Worm (Caenorhabditis elegans) whole organism, midembryonic: Measurements from ENCODE around the gene nlp-26.

Source experiments
- T22C8.4 ChIP-seq: fragments of 200-800 bp; sonication (Bioruptor generic); IDR thresholded peaks from 2 replicates; pipeline ENCODE4 v1.3.6; 2022; ENCODE audit warnings: missing genetic modification characterization, missing compliant biosample characterization
- cog-1 ChIP-seq: sonication (generic microtip); optimal IDR thresholded peaks from 2 replicates; lab custom pipeline; 2016; ENCODE audit warnings: missing genetic modification characterization, missing compliant biosample characterization
- flt-1 ChIP-seq: fragments of 200-800 bp; sonication (Bioruptor generic); IDR thresholded peaks from 2 replicates; pipeline ENCODE4 v1.3.6; 2022; ENCODE audit warnings: missing genetic modification characterization, missing compliant biosample characterization
- klf-2 ChIP-seq: fragments of 200-800 bp; sonication (Bioruptor generic); conservative IDR thresholded peaks from 2 replicates; pipeline ENCODE4 v1.3.6; 2022; ENCODE audit warnings: missing genetic modification reagents, missing genetic modification characterization, missing compliant biosample characterization
- med-1 ChIP-seq: sonication (generic microtip); optimal IDR thresholded peaks from 2 replicates; lab custom pipeline; 2017; ENCODE audit warnings: missing genetic modification characterization, mild to moderate bottlenecking, missing compliant biosample characterization, antibody characterized with exemption, missing genetic modification reagents; ENCODE audit not compliant: insufficient read depth
- ref-1 ChIP-seq: fragments of 200-800 bp; sonication (Bioruptor generic); conservative IDR thresholded peaks from 2 replicates; pipeline ENCODE4 v1.3.6; 2022; ENCODE audit warnings: missing genetic modification reagents, missing genetic modification characterization, missing compliant biosample characterization
- tab-1 ChIP-seq: fragments of 200-800 bp; sonication (Bioruptor generic); IDR thresholded peaks from 2 replicates; pipeline ENCODE4 v1.3.6; 2022; ENCODE audit warnings: missing genetic modification characterization, missing compliant biosample characterization
- ztf-23 ChIP-seq: fragments of 200-800 bp; sonication (Bioruptor generic); IDR thresholded peaks from 2 replicates; pipeline ENCODE4 v1.3.6; 2022; ENCODE audit warnings: missing genetic modification reagents, missing genetic modification characterization, missing compliant biosample characterization
- ztf-29 ChIP-seq: fragments of 200-800 bp; sonication (Bioruptor generic); IDR thresholded peaks from 2 replicates; pipeline ENCODE4 v1.3.6; 2022; ENCODE audit warnings: missing genetic modification reagents, missing genetic modification characterization, missing compliant biosample characterization

The nlp-26 gene

DNA sequence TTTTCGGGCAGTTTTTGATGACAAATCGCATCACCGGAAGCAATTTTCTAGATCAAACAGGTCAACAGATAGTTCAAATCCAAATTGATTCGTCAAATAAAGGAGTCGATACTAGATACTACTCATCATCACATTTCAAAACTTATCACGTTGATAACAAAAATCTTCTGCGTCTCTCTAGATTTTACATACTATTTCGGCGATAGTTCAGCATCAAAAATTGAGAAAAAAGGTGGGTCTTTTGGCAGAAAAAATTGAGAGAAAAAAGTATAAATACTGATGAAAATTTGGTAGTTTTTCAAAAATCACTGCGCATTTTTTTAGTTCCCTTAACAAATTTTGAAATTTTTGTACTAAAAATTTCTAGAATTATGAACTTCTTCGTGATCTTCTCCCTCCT is at the start of gene nlp-26:
TSS of gene nlp-26 (plus strand) at position 301 of the 400 bp plus-strand sequence.
- TF ChIP-seq cog-1, result no peak
- TF ChIP-seq klf-2 (GFP tag; lab: Robert Waterston, UW), result no peak
- TF ChIP-seq med-1 (GFP tag; lab: Kevin White, UChicago), result no peak
- no peak for TF ChIP-seq flt-1
- TF ChIP-seq ztf-29, result no peak
- no peak for TF ChIP-seq ref-1 (GFP tag; lab: Robert Waterston, UW)
- no peak for TF ChIP-seq tab-1
- no peak for TF ChIP-seq ztf-23 (GFP tag; lab: Robert Waterston, UW)
- no peak for TF ChIP-seq T22C8.4 (GFP tag; lab: Robert Waterston, UW)

DNA sequence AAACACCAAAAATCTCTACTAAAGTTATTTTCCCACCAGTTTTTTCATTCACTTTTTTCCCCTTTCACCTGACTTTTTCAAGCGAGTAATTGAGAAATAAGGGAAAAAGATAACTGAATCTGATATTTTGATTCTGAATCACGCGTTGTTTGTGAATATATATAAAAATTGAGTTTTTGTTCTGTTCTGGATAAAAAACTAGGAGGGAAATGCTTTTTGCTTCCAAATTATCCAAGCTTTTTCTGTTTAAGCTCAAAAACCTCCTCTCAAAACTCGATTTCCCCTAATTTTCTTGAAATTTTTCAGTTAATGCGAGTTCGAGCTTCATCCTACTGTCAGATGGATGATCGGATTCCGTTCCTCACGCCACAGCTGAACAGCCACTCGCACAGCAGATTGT is 48.2 kb upstream of the nlp-26 start, which contains the start of gene kcnl-1:
TSS of gene kcnl-1 (plus strand) at position 301 of the 400 bp plus-strand sequence.
- no peak for TF ChIP-seq ztf-23 (GFP tag; lab: Robert Waterston, UW)

DNA sequence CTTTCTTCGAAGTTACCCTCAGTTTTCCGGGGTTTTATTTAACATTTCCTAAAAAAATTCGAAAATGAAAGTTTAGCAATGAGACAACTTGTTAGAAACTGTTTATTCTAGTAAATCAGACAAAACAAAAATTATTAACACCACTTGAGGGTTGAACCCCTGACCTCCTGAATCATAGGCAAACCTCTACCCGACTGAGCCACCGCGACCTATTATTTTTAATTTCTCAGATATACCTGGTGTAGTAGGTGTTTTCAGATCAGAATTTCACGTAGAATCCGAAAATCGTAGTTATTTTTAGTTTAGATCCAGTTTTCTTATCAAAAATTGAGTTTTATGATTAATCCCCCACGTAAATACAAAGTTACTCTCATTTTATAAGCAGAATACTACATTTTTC is 43.2 kb upstream of the nlp-26 start:
- no peak for TF ChIP-seq ztf-29
- TF ChIP-seq klf-2 (GFP tag; lab: Robert Waterston, UW), result no peak
- no peak for TF ChIP-seq ref-1 (GFP tag; lab: Robert Waterston, UW)
- TF ChIP-seq tab-1, result no peak

DNA sequence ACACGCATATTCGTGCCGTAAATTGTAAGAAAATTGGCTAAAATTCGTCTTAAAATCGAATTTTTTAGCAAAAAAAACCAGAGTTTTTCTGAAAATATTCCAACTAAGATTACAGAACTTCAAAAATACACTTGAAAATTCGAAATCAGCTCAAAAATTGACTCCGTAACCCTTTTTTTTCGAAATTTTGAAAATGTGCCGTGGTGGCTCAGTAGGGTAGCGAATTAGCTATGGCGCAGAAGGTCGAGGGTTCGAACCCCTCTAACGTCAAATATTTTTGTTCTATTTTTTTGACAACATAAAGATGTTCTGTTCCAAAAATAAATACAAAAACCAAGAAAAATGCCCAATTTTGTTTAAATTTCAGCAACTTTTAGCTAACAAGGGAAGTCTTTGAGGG is 33.8 kb upstream of the nlp-26 start:
- no peak for TF ChIP-seq tab-1
- TF ChIP-seq ztf-29, result no peak
- TF ChIP-seq med-1 (GFP tag; lab: Kevin White, UChicago), result no peak
- no peak for TF ChIP-seq cog-1
- no peak for TF ChIP-seq klf-2 (GFP tag; lab: Robert Waterston, UW)
- no peak for TF ChIP-seq T22C8.4 (GFP tag; lab: Robert Waterston, UW)
- no peak for TF ChIP-seq ref-1 (GFP tag; lab: Robert Waterston, UW)
- no peak for TF ChIP-seq ztf-23 (GFP tag; lab: Robert Waterston, UW)
- no peak for TF ChIP-seq flt-1

DNA sequence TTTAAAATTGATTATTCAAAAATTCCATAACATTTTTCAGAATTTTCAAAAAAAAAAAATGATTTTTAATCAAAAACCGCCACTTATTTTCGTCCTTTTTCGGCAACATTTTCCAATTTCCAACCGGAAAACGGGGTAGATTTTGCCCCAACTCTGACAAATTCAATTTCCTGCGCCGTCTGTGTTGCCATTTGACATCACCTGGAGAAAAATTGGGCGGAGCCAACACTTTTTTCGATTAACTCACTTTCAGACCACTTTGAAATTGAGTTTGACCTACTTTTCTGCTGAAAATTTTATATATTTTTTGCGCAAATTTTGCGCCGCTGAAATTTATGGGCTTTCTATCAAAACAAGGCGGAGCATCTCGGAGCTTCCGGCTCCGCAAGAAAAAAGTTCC is 31.0 kb upstream of the nlp-26 start:
- TF ChIP-seq ref-1 (GFP tag; lab: Robert Waterston, UW) (no peak), flt-1 (no peak), ztf-29 (no peak), klf-2 (GFP tag; lab: Robert Waterston, UW) (no peak), cog-1 (no peak), T22C8.4 (GFP tag; lab: Robert Waterston, UW) (no peak), tab-1 (no peak), ztf-23 (GFP tag; lab: Robert Waterston, UW) (no peak), med-1 (GFP tag; lab: Kevin White, UChicago) (no peak)

DNA sequence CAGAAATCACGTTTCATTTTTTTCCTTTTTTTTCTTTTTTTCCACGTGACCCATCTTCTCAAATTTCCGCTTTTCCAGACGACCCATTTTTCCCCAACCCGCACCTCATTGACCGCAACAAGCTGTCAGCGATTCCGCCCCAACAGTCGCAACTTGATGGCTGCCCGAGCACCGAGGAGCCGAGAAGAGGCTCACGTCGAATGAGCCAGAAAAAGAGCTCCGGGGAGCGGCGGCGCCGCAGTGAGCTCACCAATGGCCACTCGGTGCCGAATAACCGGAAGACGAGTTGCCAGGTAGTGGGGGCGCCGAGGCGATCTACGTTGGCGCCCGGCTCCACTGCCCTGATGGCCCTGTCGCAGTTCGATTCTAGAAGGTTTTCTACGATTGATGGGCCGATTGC is 22.4 kb upstream of the nlp-26 start:
- no peak for TF ChIP-seq med-1 (GFP tag; lab: Kevin White, UChicago)

DNA sequence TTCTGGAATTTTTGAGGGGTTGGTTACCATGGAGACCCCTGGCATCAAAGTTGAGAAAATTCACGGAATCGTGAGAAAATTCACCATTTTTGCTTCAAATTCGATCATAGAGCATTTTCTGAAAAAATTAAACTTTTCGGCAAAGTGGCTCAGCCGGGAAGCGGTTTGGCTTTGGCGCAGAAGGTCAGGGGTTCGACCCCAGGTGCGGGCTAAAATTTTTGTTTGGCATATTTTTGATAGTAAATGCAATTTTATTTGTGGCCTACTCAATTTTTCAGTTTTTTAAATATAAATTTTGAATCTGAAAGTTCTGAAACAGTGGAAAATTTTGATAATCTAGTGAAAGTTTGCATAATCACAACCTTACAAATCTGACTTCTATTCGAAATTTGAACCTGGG is 14.2 kb upstream of the nlp-26 start:
- TF ChIP-seq cog-1 (no peak), klf-2 (GFP tag; lab: Robert Waterston, UW) (no peak), ref-1 (GFP tag; lab: Robert Waterston, UW) (no peak), ztf-29 (no peak), med-1 (GFP tag; lab: Kevin White, UChicago) (no peak)

DNA sequence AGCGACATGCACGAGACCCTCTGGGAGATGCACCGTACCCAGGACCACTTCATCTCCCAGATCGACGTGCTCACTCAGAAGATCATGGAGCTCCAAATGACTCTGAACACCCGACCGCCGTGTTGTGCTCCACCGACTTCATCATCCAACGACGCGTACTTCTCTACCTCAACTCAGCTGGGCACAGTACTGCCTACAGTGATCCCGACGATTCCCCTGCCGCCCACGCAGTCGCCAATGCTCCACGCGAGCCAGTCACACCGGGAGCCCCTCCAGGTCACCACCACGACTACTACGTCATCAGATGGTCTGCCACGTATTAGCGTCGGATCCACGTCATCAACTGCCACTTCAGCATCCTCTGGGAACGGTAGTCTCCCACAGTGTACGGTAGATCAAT is 7.8 kb upstream of the nlp-26 start:
- TF ChIP-seq med-1 (GFP tag; lab: Kevin White, UChicago), result no peak

DNA sequence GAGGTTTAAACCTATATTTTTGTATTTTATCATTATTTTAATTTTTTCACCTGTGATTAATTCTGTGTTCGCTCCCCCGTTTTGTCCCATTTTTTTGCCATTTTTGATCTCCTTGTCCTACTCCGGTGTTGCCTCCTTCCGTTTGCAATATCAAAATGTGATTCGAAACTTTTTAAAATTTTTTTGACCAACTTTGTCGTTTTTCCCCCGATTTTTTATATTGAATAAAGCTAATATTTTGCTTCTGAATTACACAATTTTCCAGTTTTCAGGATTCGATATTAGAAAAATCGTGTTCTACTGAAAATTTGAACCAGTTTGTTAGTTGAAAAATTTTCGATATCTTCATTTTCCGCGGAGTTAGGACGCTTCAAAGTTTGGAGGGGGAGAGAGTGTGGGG is 7.4 kb upstream of the nlp-26 start, which contains the start of gene nlp-25:
TSS of gene nlp-25 (plus strand) at position 301 of the 400 bp plus-strand sequence.
- no peak for TF ChIP-seq ref-1 (GFP tag; lab: Robert Waterston, UW)
- no peak for TF ChIP-seq ztf-23 (GFP tag; lab: Robert Waterston, UW)

DNA sequence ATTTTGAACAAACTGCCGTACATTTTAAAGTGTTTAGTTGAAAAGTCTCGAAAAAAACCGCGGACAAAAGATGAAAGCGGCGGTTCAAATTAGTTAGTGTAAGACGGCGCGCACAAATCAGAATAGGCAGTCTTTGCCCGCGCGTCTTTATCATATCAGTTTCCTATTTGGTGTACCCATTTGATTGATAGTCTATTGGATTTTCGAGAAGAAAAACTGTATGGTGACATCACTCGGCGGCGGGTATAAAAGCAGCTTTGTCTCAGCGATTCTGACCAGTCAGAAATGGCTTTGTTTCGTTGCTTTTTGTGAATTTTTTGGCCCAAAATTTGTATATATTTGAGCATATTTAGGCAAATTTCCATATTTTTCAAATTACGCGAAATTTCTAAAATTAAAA is 4.6 kb upstream of the nlp-26 start:
- TF ChIP-seq cog-1 (no peak), med-1 (GFP tag; lab: Kevin White, UChicago) (no peak), klf-2 (GFP tag; lab: Robert Waterston, UW) (no peak), ref-1 (GFP tag; lab: Robert Waterston, UW) (no peak)

DNA sequence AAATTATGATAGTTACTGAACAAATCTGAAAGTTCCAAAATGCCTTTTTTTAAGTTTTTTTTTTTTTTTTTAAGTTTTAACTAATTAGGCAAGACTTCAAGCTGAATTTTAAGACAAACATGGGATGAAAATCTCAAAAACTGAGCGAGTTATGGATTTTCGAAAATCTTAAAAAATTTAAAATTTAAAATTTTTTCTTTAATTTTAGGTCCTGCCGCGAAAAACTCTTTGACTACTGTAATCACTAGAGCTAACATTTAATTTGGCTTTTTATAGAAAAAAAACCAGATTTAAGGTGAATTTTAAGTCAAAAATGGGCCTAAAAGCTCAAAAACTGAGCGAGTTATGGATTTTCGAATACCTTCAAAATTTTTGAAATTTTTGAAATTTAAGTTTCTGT is 4.1 kb upstream of the nlp-26 start, which contains the start of gene grsp-1:
TSS of gene grsp-1 (plus strand) at position 301 of the 400 bp plus-strand sequence.
- TF ChIP-seq T22C8.4 (GFP tag; lab: Robert Waterston, UW), result no peak
- no peak for TF ChIP-seq tab-1
- TF ChIP-seq klf-2 (GFP tag; lab: Robert Waterston, UW), result no peak
- no peak for TF ChIP-seq ztf-29
- no peak for TF ChIP-seq med-1 (GFP tag; lab: Kevin White, UChicago)
- no peak for TF ChIP-seq ztf-23 (GFP tag; lab: Robert Waterston, UW)
- TF ChIP-seq cog-1, result no peak
- no peak for TF ChIP-seq ref-1 (GFP tag; lab: Robert Waterston, UW)
- no peak for TF ChIP-seq flt-1
